Fruit fly (Drosophila melanogaster) whole organism, prepupa: ENCODE measurements around the gene mRpS34.

ENCODE experiments used
- CG1621 ChIP-seq: fragments of 200-800 bp; sonication (Bioruptor generic); optimal IDR thresholded peaks from 3 replicates; lab custom pipeline; 2018; ENCODE audit warnings: missing biosample characterization, mild to moderate bottlenecking, missing genetic modification characterization
- CG32006 ChIP-seq: fragments of 200-800 bp; sonication (Bioruptor generic); optimal IDR thresholded peaks from 3 replicates; lab custom pipeline; 2017; ENCODE audit warnings: missing biosample characterization, mild to moderate bottlenecking, missing genetic modification characterization
- CG4318 ChIP-seq: fragments of 200-800 bp; sonication (Bioruptor generic); optimal IDR thresholded peaks from 3 replicates; lab custom pipeline; 2017; ENCODE audit warnings: missing biosample characterization, mild to moderate bottlenecking, missing genetic modification characterization
- CG6792 ChIP-seq: fragments of 200-800 bp; sonication (Bioruptor generic); optimal IDR thresholded peaks from 3 replicates; lab custom pipeline; 2016; ENCODE audit warnings: missing biosample characterization, missing genetic modification characterization
- CG8632 ChIP-seq: fragments of 200-800 bp; sonication (Bioruptor generic); optimal IDR thresholded peaks from 3 replicates; lab custom pipeline; 2016; ENCODE audit warnings: missing biosample characterization, missing genetic modification characterization
- Gug ChIP-seq: fragments of 200-800 bp; sonication (Bioruptor generic); IDR thresholded peaks from 2 replicates; pipeline ENCODE4 v1.3.6; 2022; ENCODE audit warnings: missing biosample characterization, missing genetic modification characterization
- Hr39 ChIP-seq: fragments of 200-800 bp; sonication (Bioruptor generic); optimal IDR thresholded peaks from 2 replicates; lab custom pipeline; 2016; ENCODE audit warnings: missing biosample characterization, missing genetic modification characterization
- Lpt ChIP-seq: fragments of 200-800 bp; sonication (Bioruptor generic); optimal IDR thresholded peaks from 3 replicates; lab custom pipeline; 2016; ENCODE audit warnings: missing biosample characterization, missing genetic modification characterization
- acj6 ChIP-seq: fragments of 200-800 bp; sonication (Bioruptor generic); optimal IDR thresholded peaks from 3 replicates; lab custom pipeline; 2016; ENCODE audit warnings: missing biosample characterization, missing genetic modification characterization
- dsx ChIP-seq: fragments of 200-800 bp; optimal IDR thresholded peaks from 3 replicates; lab custom pipeline; 2019; ENCODE audit warnings: missing biosample characterization, mild to moderate bottlenecking, missing genetic modification characterization, moderate library complexity; ENCODE audit not compliant: poor library complexity, severe bottlenecking
- fkh ChIP-seq: fragments of 200-800 bp; sonication (Bioruptor generic); optimal IDR thresholded peaks from 3 replicates; lab custom pipeline; 2017; ENCODE audit warnings: missing biosample characterization, mild to moderate bottlenecking, missing genetic modification characterization, moderate library complexity
- topi ChIP-seq: fragments of 200-800 bp; sonication (Bioruptor generic); optimal IDR thresholded peaks from 3 replicates; lab custom pipeline; 2016; ENCODE audit warnings: missing biosample characterization, missing genetic modification characterization
- vri ChIP-seq: fragments of 200-800 bp; sonication (Bioruptor generic); optimal IDR thresholded peaks from 3 replicates; lab custom pipeline; 2016; ENCODE audit warnings: missing biosample characterization, mild to moderate bottlenecking, missing genetic modification characterization

dm6 chr3L:16339873-16340272, 8.0 kb upstream of the mRpS34 start:
- TF ChIP-seq Hr39 (GFP tag; lab: Kevin White, UChicago) (no peak), CG32006 (GFP tag; lab: Kevin White, UChicago) (no peak), vri (no peak), Gug (GFP tag; lab: Robert Waterston, UW) (no peak), CG1621 (no peak), CG4318 (GFP tag; lab: Kevin White, UChicago) (no peak), acj6 (GFP tag; lab: Kevin White, UChicago) (no peak), dsx (GFP tag; lab: Kevin White, UChicago) (no peak), fkh (GFP tag; lab: Kevin White, UChicago) (no peak), CG8632 (no peak), topi (no peak), Lpt (GFP tag; lab: Kevin White, UChicago) (no peak), CG6792 (GFP tag; lab: Kevin White, UChicago) (no peak)
